Worm (Caenorhabditis elegans): ENCODE data around the gene far-3.

ce11 chrV:13025283-13025682 lies 28.0 kb upstream of the far-3 start:
- TF ChIP-seq lsy-2 (tag; optimal IDR thresholded peaks at IDR 0.05) (no peak), lin-14 (GFP tag; optimal IDR thresholded peaks at IDR 0.05) (no peak), elt-2 (tag; optimal IDR thresholded peaks at IDR 0.05) (no peak), nhr-77 (tag; optimal IDR thresholded peaks at IDR 0.05) (no peak), pag-3 (tag; optimal IDR thresholded peaks at IDR 0.05; ENCODE audit: borderline replicate concordance, insufficient read depth) (no peak), nhr-28 (tag; optimal IDR thresholded peaks at IDR 0.05) (no peak), ceh-82 (tag; optimal IDR thresholded peaks at IDR 0.05) (no peak), unc-62 (GFP tag; optimal IDR thresholded peaks at IDR 0.05) (no peak), lin-13 (GFP tag; optimal IDR thresholded peaks at IDR 0.05) (no peak), fkh-4 (tag; optimal IDR thresholded peaks at IDR 0.05; ENCODE audit: borderline replicate concordance) (no peak), dpl-1 (GFP tag; optimal IDR thresholded peaks at IDR 0.05) (no peak)
